Fruit fly (Drosophila melanogaster) whole organism, pupa: Measurements from ENCODE around the gene CG5541.

ENCODE experiments used
- CG10348 ChIP-seq: fragments of 200-800 bp; sonication (Bioruptor generic); IDR thresholded peaks from 2 replicates; pipeline ENCODE4 v1.3.6; 2022; ENCODE audit warnings: missing biosample characterization, missing genetic modification characterization
- CG12605 ChIP-seq: fragments of 200-800 bp; sonication (Bioruptor generic); IDR thresholded peaks from 2 replicates; pipeline ENCODE4 v1.3.6; 2022; ENCODE audit warnings: missing biosample characterization, missing genetic modification characterization
- CG14655 ChIP-seq: fragments of 200-800 bp; sonication (Bioruptor generic); optimal IDR thresholded peaks from 3 replicates; lab custom pipeline; 2017; ENCODE audit warnings: mild to moderate bottlenecking, missing biosample characterization, missing genetic modification reagents, missing genetic modification characterization
- CG15710 ChIP-seq: fragments of 200-800 bp; sonication (Bioruptor generic); optimal IDR thresholded peaks from 2 replicates; lab custom pipeline; 2018; ENCODE audit warnings: missing biosample characterization, mild to moderate bottlenecking, missing genetic modification characterization, moderate library complexity
- CG32121 ChIP-seq: fragments of 200-800 bp; sonication (Bioruptor generic); IDR thresholded peaks from 2 replicates; pipeline ENCODE4 v1.3.6; 2022; ENCODE audit warnings: missing biosample characterization, missing genetic modification characterization
- CG34367 ChIP-seq: fragments of 200-800 bp; sonication (Bioruptor generic); optimal IDR thresholded peaks from 2 replicates; lab custom pipeline; 2018; ENCODE audit warnings: missing biosample characterization, mild to moderate bottlenecking, missing genetic modification characterization
- CG4496 ChIP-seq: fragments of 200-800 bp; sonication (Bioruptor generic); IDR thresholded peaks from 3 replicates; pipeline ENCODE4 v1.3.6; 2022; ENCODE audit warnings: missing biosample characterization, missing genetic modification characterization
- CG8159 ChIP-seq: fragments of 200-800 bp; sonication (Bioruptor generic); optimal IDR thresholded peaks from 3 replicates; lab custom pipeline; 2018; ENCODE audit warnings: missing biosample characterization, mild to moderate bottlenecking, missing genetic modification characterization, moderate library complexity
- CG8301 ChIP-seq: fragments of 200-800 bp; sonication (Bioruptor generic); optimal IDR thresholded peaks from 2 replicates; lab custom pipeline; 2018; ENCODE audit warnings: missing biosample characterization, mild to moderate bottlenecking, missing genetic modification characterization
- CG9948 ChIP-seq: fragments of 200-800 bp; sonication (Bioruptor generic); optimal IDR thresholded peaks from 2 replicates; lab custom pipeline; 2018; ENCODE audit warnings: missing biosample characterization, mild to moderate bottlenecking, missing genetic modification characterization, moderate library complexity
- Pif1A ChIP-seq: fragments of 200-800 bp; sonication (Bioruptor generic); optimal IDR thresholded peaks from 3 replicates; lab custom pipeline; 2016; ENCODE audit warnings: missing biosample characterization, missing genetic modification characterization
- Snoo ChIP-seq: fragments of 200-800 bp; sonication (Bioruptor generic); optimal IDR thresholded peaks from 3 replicates; lab custom pipeline; 2017; ENCODE audit warnings: missing biosample characterization, mild to moderate bottlenecking, missing genetic modification characterization, inconsistent platforms
- rn ChIP-seq: fragments of 200-800 bp; sonication (Bioruptor generic); IDR thresholded peaks from 2 replicates; pipeline ENCODE4 v1.3.6; 2022; ENCODE audit warnings: missing biosample characterization, missing genetic modification characterization

- TF ChIP-seq CG15710 (no peak), Pif1A (GFP tag; lab: Kevin White, UChicago) (peak; percentile 18), CG10348 (no peak), CG4496 (no peak), rn (no peak), CG32121 (GFP tag; lab: Robert Waterston, UW) (no peak), CG34367 (tag; lab: Kevin White, UChicago) (no peak), CG8301 (tag; lab: Kevin White, UChicago) (no peak), CG8159 (no peak), CG14655 (GFP tag; lab: Kevin White, UChicago) (peak; percentile 48), CG9948 (tag; lab: Kevin White, UChicago) (no peak), Snoo (tag; lab: Kevin White, UChicago) (peak; percentile 31), CG12605 (GFP tag; lab: Robert Waterston, UW) (no peak)
Observed at dm6 chrX:15079163-15079809, 35.4 kb downstream of the CG5541 start.
